Fruit fly (Drosophila melanogaster): Measurements from ENCODE around the gene Nhe3.

The Nhe3 gene

dm6 chr2L:6717460-6717859 lies 33.3 kb upstream of the Nhe3 start, which contains the start of gene Aatf (continued):
- TF ChIP-seq CG4820 (GFP tag; optimal IDR thresholded peaks at IDR 0.05) (no peak), lilli (GFP tag; optimal IDR thresholded peaks at IDR 0.05) (peak; percentile 6), CG17912 (GFP tag; optimal IDR thresholded peaks at IDR 0.05) (no peak), crp (GFP tag; optimal IDR thresholded peaks at IDR 0.05) (peak in 1 of 2 experiments; percentile 30), HLH54F (GFP tag; optimal IDR thresholded peaks at IDR 0.05) (no peak), org-1 (GFP tag; optimal IDR thresholded peaks at IDR 0.05) (no peak), pzg (GFP tag; optimal IDR thresholded peaks at IDR 0.05) (peak; percentile 88), Fer1 (GFP tag; optimal IDR thresholded peaks at IDR 0.05) (no peak), CG31224 (GFP tag; IDR thresholded peaks at IDR 0.05) (no peak), CG3281 (GFP tag; optimal IDR thresholded peaks at IDR 0.05) (no peak), tin (GFP tag; optimal IDR thresholded peaks at IDR 0.05) (no peak), CG12219 (GFP tag; optimal IDR thresholded peaks at IDR 0.05) (no peak), Dll (GFP tag; IDR thresholded peaks at IDR 0.05; ENCODE audit: partially characterized antibody) (peak; percentile 89), otp (GFP tag; IDR thresholded peaks at IDR 0.05) (no peak), Dek (tag; optimal IDR thresholded peaks at IDR 0.05) (no peak), CG16779 (GFP tag; IDR thresholded peaks at IDR 0.05) (no peak), ham (GFP tag; IDR thresholded peaks at IDR 0.05) (no peak), gt (GFP tag; IDR thresholded peaks at IDR 0.05) (no peak), CG6654 (GFP tag; optimal IDR thresholded peaks at IDR 0.05) (no peak), Oli (tag; optimal IDR thresholded peaks at IDR 0.05) (no peak), CG12942 (GFP tag; optimal IDR thresholded peaks at IDR 0.05) (no peak), zen2 (GFP tag; IDR thresholded peaks at IDR 0.05; ENCODE audit: partially characterized antibody) (peak; percentile 77), ara (GFP tag; IDR thresholded peaks at IDR 0.05) (no peak), en (GFP tag; optimal IDR thresholded peaks at IDR 0.05) (no peak), pho (GFP tag; optimal IDR thresholded peaks at IDR 0.05) (no peak), CG3726 (GFP tag; IDR thresholded peaks at IDR 0.05) (no peak), lola (GFP tag; optimal IDR thresholded peaks at IDR 0.05) (no peak), Rfx (GFP tag; IDR thresholded peaks at IDR 0.05) (no peak), sug (tag; optimal IDR thresholded peaks at IDR 0.05) (peak; percentile 3), bigmax (GFP tag; optimal IDR thresholded peaks at IDR 0.05) (no peak), CG13424 (tag; optimal IDR thresholded peaks at IDR 0.05) (no peak), dmrt99B (tag; optimal IDR thresholded peaks at IDR 0.05) (no peak), stwl (tag; optimal IDR thresholded peaks at IDR 0.05) (peak; percentile 55), pita (GFP tag; optimal IDR thresholded peaks at IDR 0.05) (no peak), insv (GFP tag; optimal IDR thresholded peaks at IDR 0.05) (no peak), sens (GFP tag) (peak; percentile 77), CG8089 (GFP tag; optimal IDR thresholded peaks at IDR 0.05) (no peak), gem (tag; optimal IDR thresholded peaks at IDR 0.05) (no peak), CG7745 (tag; optimal IDR thresholded peaks at IDR 0.05) (no peak), fd96Cb (tag; optimal IDR thresholded peaks at IDR 0.05) (no peak), dpn (GFP tag; optimal IDR thresholded peaks at IDR 0.05) (no peak), her (GFP tag; optimal IDR thresholded peaks at IDR 0.05) (peak; percentile 11), CG17612 (GFP tag; IDR thresholded peaks at IDR 0.05) (no peak), Trl (optimal IDR thresholded peaks at IDR 0.05) (no peak), Trl (GFP tag; optimal IDR thresholded peaks at IDR 0.05) (no peak), CG9609 (GFP tag; optimal IDR thresholded peaks at IDR 0.05) (no peak), Fer2 (tag; optimal IDR thresholded peaks at IDR 0.05) (no peak), CG4707 (GFP tag; optimal IDR thresholded peaks at IDR 0.05) (no peak), Stat92E (GFP tag; optimal IDR thresholded peaks at IDR 0.05) (peak in 1 of 3 experiments; percentile 15), CG16813 (GFP tag; IDR thresholded peaks at IDR 0.05; ENCODE audit: partially characterized antibody) (peak; percentile 79), wor (GFP tag; IDR thresholded peaks at IDR 0.05) (no peak)
